Fruit fly (Drosophila melanogaster): Measurements from ENCODE around the gene CG8563.

dm6 chr3L:7439305-7439704 is 48.8 kb downstream of the CG8563 start, which contains the start of gene sphinx1:
- TF ChIP-seq Sox15 (GFP tag; optimal IDR thresholded peaks at IDR 0.05), result no peak
- TF ChIP-seq CG10669 (GFP tag; optimal IDR thresholded peaks at IDR 0.05), result no peak
- TF ChIP-seq Hr39 (GFP tag; optimal IDR thresholded peaks at IDR 0.05), result no peak
- TF ChIP-seq pdm3 (GFP tag; optimal IDR thresholded peaks at IDR 0.05), result no peak
- TF ChIP-seq OdsH (GFP tag; optimal IDR thresholded peaks at IDR 0.05), result no peak
- no peak for TF ChIP-seq dac (GFP tag; optimal IDR thresholded peaks at IDR 0.05)
- TF ChIP-seq salr (GFP tag; optimal IDR thresholded peaks at IDR 0.05), result no peak

Data from whole organism, prepupa.